Fruit fly (Drosophila melanogaster): ENCODE results near the gene CG1806.

dm6 chrX:12014800-12015389 lies 7.9 kb downstream of the CG1806 start:
- TF ChIP-seq pan (optimal IDR thresholded peaks at IDR 0.05) (no peak), CrebA (GFP tag; optimal IDR thresholded peaks at IDR 0.05; ENCODE audit: borderline replicate concordance) (no peak), br (GFP tag; optimal IDR thresholded peaks at IDR 0.05) (peak; percentile 34), Hr83 (GFP tag; optimal IDR thresholded peaks at IDR 0.05; ENCODE audit: poor library complexity, severe bottlenecking) (no peak), h (GFP tag; optimal IDR thresholded peaks at IDR 0.05) (peak; percentile 59), dsf (GFP tag; optimal IDR thresholded peaks at IDR 0.05; ENCODE audit: borderline replicate concordance) (no peak), OdsH (GFP tag; optimal IDR thresholded peaks at IDR 0.05) (peak; percentile 33), Abd-B (GFP tag; optimal IDR thresholded peaks at IDR 0.05) (no peak), dl (GFP tag; optimal IDR thresholded peaks at IDR 0.05; ENCODE audit: insufficient read depth in 1 of 2, partially characterized antibody in 2 of 2) (no peak), Sp1 (GFP tag; optimal IDR thresholded peaks at IDR 0.05) (peak; percentile 40), N (GFP tag; optimal IDR thresholded peaks at IDR 0.05) (no peak), tai (GFP tag; optimal IDR thresholded peaks at IDR 0.05) (no peak), CG9705 (GFP tag; optimal IDR thresholded peaks at IDR 0.05) (no peak)

All from whole organism, wandering third instar larva.